Worm (Caenorhabditis elegans) whole organism, L2 larva: Measurements from ENCODE around the gene srd-36.

Source experiments
- C34F6.9 ChIP-seq: fragments of 150-350 bp; optimal IDR thresholded peaks from 2 replicates; lab custom pipeline; 2014; ENCODE audit warnings: missing biosample characterization, missing genetic modification characterization
- F13H6.1 ChIP-seq: sonication (generic microtip); optimal IDR thresholded peaks from 2 replicates; lab custom pipeline; 2016; ENCODE audit warnings: missing genetic modification characterization, missing compliant biosample characterization
- R02D3.7 ChIP-seq: fragments of 150-350 bp; optimal IDR thresholded peaks from 2 replicates; lab custom pipeline; 2014; ENCODE audit warnings: missing biosample characterization, missing genetic modification characterization
- ZK546.5 ChIP-seq: sonication (generic microtip); optimal IDR thresholded peaks from 2 replicates; lab custom pipeline; 2017; ENCODE audit warnings: missing biosample characterization, missing genetic modification characterization
- alr-1 ChIP-seq: fragments of 150-350 bp; optimal IDR thresholded peaks from 2 replicates; lab custom pipeline; 2014; ENCODE audit warnings: missing biosample characterization, missing genetic modification characterization
- aly-2 ChIP-seq: fragments of 150-350 bp; optimal IDR thresholded peaks from 2 replicates; lab custom pipeline; 2014; ENCODE audit warnings: missing biosample characterization, missing genetic modification characterization
- ama-1 ChIP-seq: fragments of 150-350 bp; optimal IDR thresholded peaks from 2 replicates; lab custom pipeline; 2018; ENCODE audit warnings: inconsistent platforms
- blmp-1 ChIP-seq: sonication (generic microtip); optimal IDR thresholded peaks from 2 replicates; lab custom pipeline; 2017; ENCODE audit warnings: missing genetic modification characterization, mild to moderate bottlenecking, missing compliant biosample characterization, antibody characterized with exemption, moderate library complexity; ENCODE audit not compliant: insufficient read depth
- ceh-16 ChIP-seq: fragments of 150-350 bp; optimal IDR thresholded peaks from 2 replicates; lab custom pipeline; 2014; ENCODE audit warnings: missing biosample characterization, missing genetic modification characterization
- ceh-82 ChIP-seq: fragments of 150-350 bp; optimal IDR thresholded peaks from 2 replicates; lab custom pipeline; 2014; ENCODE audit warnings: missing biosample characterization, missing genetic modification characterization
- crh-2 ChIP-seq: sonication (generic microtip); optimal IDR thresholded peaks from 2 replicates; lab custom pipeline; 2017; ENCODE audit warnings: missing biosample characterization, missing genetic modification characterization
- dmd-4 ChIP-seq: sonication (generic microtip); optimal IDR thresholded peaks from 2 replicates; lab custom pipeline; 2017; ENCODE audit warnings: missing biosample characterization, missing genetic modification characterization
- egl-27 ChIP-seq: sonication (generic microtip); optimal IDR thresholded peaks from 3 replicates; lab custom pipeline; 2017; ENCODE audit warnings: missing biosample characterization, missing genetic modification reagents, missing genetic modification characterization
- fos-1 ChIP-seq: fragments of 150-350 bp; optimal IDR thresholded peaks from 2 replicates; lab custom pipeline; 2014; ENCODE audit warnings: missing biosample characterization, missing genetic modification characterization
- gmeb-1 ChIP-seq: fragments of 150-350 bp; optimal IDR thresholded peaks from 2 replicates; lab custom pipeline; 2014; ENCODE audit warnings: missing biosample characterization, missing genetic modification characterization
- lin-11 ChIP-seq: fragments of 150-350 bp; sonication (generic microtip); optimal IDR thresholded peaks from 2 replicates; lab custom pipeline; 2014; ENCODE audit warnings: missing biosample characterization, missing genetic modification characterization, inconsistent platforms, mixed read lengths
- lsy-2 ChIP-seq, 2 experiments: fragments of 150-350 bp in 1 of 2; sonication (generic microtip) in 1 of 2; optimal IDR thresholded peaks; 2 replicates each; lab custom pipeline; 2014 to 2017; ENCODE audit warnings: missing biosample characterization in 2 of 2, missing genetic modification characterization in 2 of 2
- mab-5 ChIP-seq: fragments of 150-350 bp; optimal IDR thresholded peaks from 2 replicates; lab custom pipeline; 2014; ENCODE audit warnings: missing biosample characterization, missing genetic modification characterization
- mbf-1 ChIP-seq: sonication (generic microtip); optimal IDR thresholded peaks from 2 replicates; lab custom pipeline; 2017; ENCODE audit warnings: missing biosample characterization, missing genetic modification characterization
- mdl-1 ChIP-seq, 2 experiments: fragments of 150-350 bp in 1 of 2; sonication (generic microtip) in 1 of 2; optimal IDR thresholded peaks; 2 replicates each; lab custom pipeline; 2017; ENCODE audit warnings: missing biosample characterization in 2 of 2, missing genetic modification characterization in 2 of 2
- nhr-11 ChIP-seq: fragments of 150-350 bp; optimal IDR thresholded peaks from 2 replicates; lab custom pipeline; 2014; ENCODE audit warnings: missing biosample characterization, missing genetic modification characterization
- nhr-12 ChIP-seq: fragments of 150-350 bp; optimal IDR thresholded peaks from 2 replicates; lab custom pipeline; 2014; ENCODE audit warnings: missing biosample characterization, missing genetic modification characterization
- nhr-129 ChIP-seq: fragments of 150-350 bp; optimal IDR thresholded peaks from 2 replicates; lab custom pipeline; 2014; ENCODE audit warnings: missing biosample characterization, missing genetic modification characterization
- nhr-21 ChIP-seq: fragments of 150-350 bp; optimal IDR thresholded peaks from 2 replicates; lab custom pipeline; 2014; ENCODE audit warnings: missing biosample characterization, missing genetic modification characterization
- nhr-237 ChIP-seq: fragments of 150-350 bp; optimal IDR thresholded peaks from 2 replicates; lab custom pipeline; 2014; ENCODE audit warnings: missing biosample characterization, missing genetic modification characterization
- nhr-25 ChIP-seq: fragments of 150-350 bp; sonication (generic microtip); optimal IDR thresholded peaks from 3 replicates; lab custom pipeline; 2014; ENCODE audit warnings: missing biosample characterization, missing genetic modification characterization
- nhr-6 ChIP-seq: fragments of 150-350 bp; optimal IDR thresholded peaks from 2 replicates; lab custom pipeline; 2014; ENCODE audit warnings: missing biosample characterization, missing genetic modification characterization
- nhr-77 ChIP-seq: fragments of 150-350 bp; optimal IDR thresholded peaks from 2 replicates; lab custom pipeline; 2014; ENCODE audit warnings: missing biosample characterization, missing genetic modification characterization
- sem-4 ChIP-seq: fragments of 150-350 bp; optimal IDR thresholded peaks from 2 replicates; lab custom pipeline; 2014; ENCODE audit warnings: missing biosample characterization, missing genetic modification reagents, missing genetic modification characterization
- skn-1 ChIP-seq: sonication (generic microtip); optimal IDR thresholded peaks from 2 replicates; lab custom pipeline; 2017; ENCODE audit warnings: missing biosample characterization, missing genetic modification characterization
- sma-3 ChIP-seq: sonication (generic microtip); optimal IDR thresholded peaks from 2 replicates; lab custom pipeline; 2016; ENCODE audit warnings: missing genetic modification reagents, missing genetic modification characterization, missing compliant biosample characterization
- sma-9 ChIP-seq, 2 experiments: fragments of 150-350 bp in 1 of 2; sonication (generic microtip) in 1 of 2; optimal IDR thresholded peaks; 2 replicates each; lab custom pipeline; 2014 to 2016; ENCODE audit warnings: missing genetic modification characterization in 2 of 2, mild to moderate bottlenecking in 1 of 2, missing biosample characterization in 1 of 2, missing compliant biosample characterization in 1 of 2, missing genetic modification reagents in 1 of 2, moderate library complexity in 1 of 2
- unc-39 ChIP-seq: fragments of 150-350 bp; optimal IDR thresholded peaks from 2 replicates; lab custom pipeline; 2014; ENCODE audit warnings: missing biosample characterization, missing genetic modification characterization
- unc-55 ChIP-seq: fragments of 150-350 bp; sonication (generic microtip); optimal IDR thresholded peaks from 3 replicates; lab custom pipeline; 2014; ENCODE audit warnings: missing biosample characterization, missing genetic modification reagents, missing genetic modification characterization
- zag-1 ChIP-seq: fragments of 150-350 bp; optimal IDR thresholded peaks from 2 replicates; lab custom pipeline; 2014; ENCODE audit warnings: missing biosample characterization, missing genetic modification characterization
- ztf-1 ChIP-seq: fragments of 200-800 bp; sonication (Bioruptor generic); conservative IDR thresholded peaks from 2 replicates; pipeline ENCODE4 v1.3.6; 2022; ENCODE audit warnings: missing genetic modification characterization, missing compliant biosample characterization
- ztf-4 ChIP-seq: fragments of 150-350 bp; optimal IDR thresholded peaks from 2 replicates; lab custom pipeline; 2014; ENCODE audit warnings: missing biosample characterization, missing genetic modification characterization

srd-36 gene

DNA sequence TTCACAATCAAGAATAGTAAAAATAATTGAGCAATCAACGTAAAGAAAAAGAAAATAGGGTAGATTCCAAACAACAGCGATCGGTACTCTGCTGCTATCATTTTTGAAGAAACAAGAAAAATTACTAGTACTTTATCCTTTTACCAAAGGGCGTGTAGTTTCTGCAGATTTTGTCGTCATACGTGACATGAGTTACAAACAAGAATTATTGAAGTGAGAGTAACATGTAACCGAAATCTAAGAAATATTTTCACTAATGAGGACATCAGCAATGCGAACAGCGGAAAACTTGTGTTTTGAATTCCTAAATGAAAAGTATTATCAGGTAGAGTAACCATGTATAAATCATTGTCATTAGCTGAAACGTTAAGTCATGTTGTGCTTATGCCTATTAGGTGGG is at the start of gene srd-36:
Gene srd-36 (minus strand): TSS at position 101 of the 400 bp plus-strand sequence.
- no peak for TF ChIP-seq gmeb-1
- no peak for TF ChIP-seq mab-5 (tag; lab: Kevin White, UChicago)

DNA sequence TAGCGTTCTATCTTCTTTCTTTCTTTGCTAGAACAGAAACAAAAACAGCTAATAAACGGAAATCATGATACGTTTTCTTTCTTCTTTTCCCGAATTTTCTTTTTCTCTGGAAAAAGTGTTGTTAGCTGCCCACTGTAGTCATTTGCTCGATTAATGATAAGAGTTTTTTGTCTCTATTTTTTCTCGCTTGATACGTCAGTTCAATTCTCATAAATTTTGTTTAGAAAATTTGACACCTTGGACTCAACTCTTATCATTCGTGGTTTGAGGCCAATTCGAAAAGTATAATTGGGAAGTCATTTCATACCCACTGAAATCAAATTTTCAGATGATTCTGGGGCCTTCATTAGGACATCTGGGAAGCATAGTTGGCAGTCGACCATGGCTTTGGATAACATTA is 47.3 kb upstream of the srd-36 start:
- peak; percentile 27 for TF ChIP-seq fos-1 (tag; lab: Kevin White, UChicago)
- no peak for TF ChIP-seq sem-4

DNA sequence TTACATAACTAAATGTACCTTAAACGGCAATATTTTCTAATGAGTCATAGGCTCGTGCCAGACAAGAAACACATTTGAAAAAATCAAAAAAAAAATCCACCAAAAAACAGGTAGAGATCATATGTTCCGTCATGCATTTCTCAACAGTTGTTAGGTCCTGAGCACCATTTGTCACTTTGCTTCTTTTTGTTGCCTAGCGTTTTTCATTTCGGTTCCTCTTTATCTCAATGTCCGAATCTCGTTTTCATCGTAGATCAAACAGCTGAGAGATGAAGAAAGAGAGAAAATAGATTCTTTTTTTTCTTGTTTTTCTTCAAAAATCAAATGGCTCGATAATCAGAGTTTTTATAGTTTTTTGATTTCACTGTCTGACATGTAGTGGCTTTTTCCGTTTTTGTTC is 46.4 kb upstream of the srd-36 start:
- TF ChIP-seq C34F6.9 (tag; lab: Kevin White, UChicago) (peak; percentile 35), nhr-129 (peak; percentile 69), lsy-2 (tag; optimal IDR thresholded peaks at IDR 0.05; lab: Kevin White, UChicago) (peak in 1 of 2 experiments; percentile 45), ceh-82 (tag; lab: Kevin White, UChicago) (no peak), sem-4 (peak; percentile 29), F13H6.1 (tag; lab: Kevin White, UChicago) (peak; percentile 73), unc-39 (no peak), sma-9 (GFP tag; optimal IDR thresholded peaks at IDR 0.05; lab: Kevin White, UChicago) (peak; percentile 77), sma-9 (tag; optimal IDR thresholded peaks at IDR 0.05; lab: Kevin White, UChicago) (no peak), blmp-1 (tag; lab: Kevin White, UChicago) (no peak), nhr-77 (no peak)

DNA sequence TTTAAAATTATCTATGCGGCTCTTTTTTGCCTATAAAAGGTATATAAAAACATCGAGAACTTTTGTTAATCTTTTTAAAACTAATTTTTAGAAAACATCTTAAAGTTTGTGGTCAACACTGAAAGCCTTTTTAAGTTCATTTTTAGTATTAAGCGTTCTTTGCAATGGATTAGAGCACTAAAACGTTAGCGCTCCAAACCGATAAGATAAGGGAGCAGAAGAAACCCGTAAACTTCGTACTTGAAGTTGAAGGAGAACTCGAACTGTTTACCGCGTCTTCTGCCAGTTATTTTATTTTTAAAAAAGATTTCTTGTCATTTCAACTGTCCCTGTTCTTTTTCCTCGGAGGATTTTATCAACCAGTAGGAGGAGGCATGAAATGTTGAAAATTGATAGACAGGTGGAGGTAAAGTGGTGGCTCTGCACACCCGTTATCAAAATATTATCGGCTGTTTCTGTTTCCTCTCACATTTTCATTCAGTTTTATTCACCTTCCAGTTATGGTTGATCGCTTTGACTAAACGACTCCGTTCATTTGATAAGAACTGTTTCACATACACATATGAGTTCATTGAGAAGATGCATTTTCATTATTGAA is 44.6 kb upstream of the srd-36 start:
- TF ChIP-seq nhr-6 (tag; lab: Kevin White, UChicago) (no peak), fos-1 (tag; lab: Kevin White, UChicago) (peak; percentile 28)

DNA sequence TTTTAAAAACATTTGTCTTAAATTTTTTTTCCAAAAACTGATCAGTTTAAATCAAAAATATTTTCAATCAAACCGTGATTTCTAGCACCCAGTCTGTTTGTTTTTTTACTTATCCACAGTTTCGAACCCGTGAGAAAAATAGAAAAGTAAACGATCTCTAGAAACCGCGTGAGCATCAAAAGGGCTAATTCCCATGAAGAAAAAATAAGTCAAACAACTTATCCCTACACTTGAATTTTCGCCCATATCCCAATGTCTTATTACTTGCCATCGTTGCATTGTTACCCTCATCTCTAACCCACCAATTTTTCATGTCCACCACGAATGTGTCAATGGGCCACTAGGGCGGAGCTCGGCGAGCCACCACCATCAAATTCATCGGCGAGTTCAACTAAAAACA is 43.2 kb upstream of the srd-36 start, which contains the start of gene ptr-24:
Gene ptr-24 (plus strand): TSS at position 301 of the 400 bp plus-strand sequence.
- TF ChIP-seq unc-39 (no peak), ztf-1 (GFP tag; lab: Robert Waterston, UW) (no peak), ztf-4 (tag; lab: Kevin White, UChicago) (no peak), F13H6.1 (tag; lab: Kevin White, UChicago) (no peak), zag-1 (tag; lab: Kevin White, UChicago) (no peak), ZK546.5 (tag; lab: Kevin White, UChicago) (no peak), dmd-4 (tag; lab: Kevin White, UChicago) (no peak), nhr-129 (no peak), nhr-12 (tag; lab: Kevin White, UChicago) (no peak), nhr-11 (tag; lab: Kevin White, UChicago) (no peak), skn-1 (tag; lab: Kevin White, UChicago) (no peak), sma-3 (GFP tag; lab: Kevin White, UChicago) (no peak), ama-1 (lab: Kevin White, UChicago) (no peak), aly-2 (tag; lab: Kevin White, UChicago) (no peak), unc-55 (GFP tag; lab: Kevin White, UChicago) (no peak)
- TF ChIP-seq, all 48 proteins: peak for 0

DNA sequence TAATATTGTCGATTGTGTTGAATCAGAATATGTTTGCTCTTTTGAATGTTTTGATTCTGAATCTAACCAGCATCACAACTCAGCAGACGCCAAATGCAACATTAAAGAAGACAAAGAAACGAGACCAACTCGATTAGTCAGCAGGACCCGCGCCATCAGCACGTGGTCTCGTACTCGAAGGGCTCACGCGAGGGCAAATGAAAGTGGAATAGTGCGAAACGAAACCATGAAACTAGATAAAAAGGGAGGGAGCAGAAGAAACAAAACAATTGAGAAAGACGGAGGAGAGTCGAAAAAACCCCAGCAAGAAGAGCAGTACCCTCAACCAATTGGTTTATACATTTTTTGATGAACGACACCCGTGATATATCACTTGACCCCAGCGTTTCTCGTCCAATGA is 42.4 kb upstream of the srd-36 start:
- TF ChIP-seq nhr-129 (peak; percentile 66), mab-5 (tag; lab: Kevin White, UChicago) (peak; percentile 32), R02D3.7 (tag; lab: Kevin White, UChicago) (no peak), mdl-1 (tag; optimal IDR thresholded peaks at IDR 0.05; lab: Kevin White, UChicago) (peak in 1 of 2 experiments; percentile 15), ztf-1 (GFP tag; lab: Robert Waterston, UW) (no peak), C34F6.9 (tag; lab: Kevin White, UChicago) (peak; percentile 15), sem-4 (peak; percentile 18), nhr-21 (tag; lab: Kevin White, UChicago) (no peak), alr-1 (no peak)

DNA sequence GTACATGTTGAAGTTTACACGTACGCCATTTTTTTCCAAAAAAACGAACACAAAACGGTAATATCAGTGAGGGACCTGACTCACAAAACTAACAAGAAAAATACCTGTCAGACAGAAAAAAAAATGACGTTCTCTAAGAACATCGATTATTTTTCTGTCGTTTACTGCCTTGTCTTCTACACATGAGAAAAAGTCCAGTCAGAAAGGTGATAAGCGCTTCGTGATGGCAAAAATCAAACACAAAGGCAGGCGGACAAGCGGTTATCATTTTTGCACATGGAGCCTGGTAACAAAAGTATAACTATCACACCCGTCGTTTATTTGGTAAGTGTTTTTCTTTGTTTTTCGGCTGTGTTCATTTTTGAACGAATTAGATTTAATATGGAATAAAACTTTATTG is 39.3 kb upstream of the srd-36 start, which contains the start of gene F46G10.4:
Gene F46G10.4 (plus strand): TSS at position 212 of the 400 bp plus-strand sequence.
- TF ChIP-seq nhr-77 (no peak), aly-2 (tag; lab: Kevin White, UChicago) (no peak), gmeb-1 (no peak), alr-1 (no peak), egl-27 (tag; lab: Kevin White, UChicago) (no peak), nhr-237 (tag; lab: Kevin White, UChicago) (no peak), nhr-25 (no peak), unc-55 (GFP tag; lab: Kevin White, UChicago) (no peak), blmp-1 (tag; lab: Kevin White, UChicago) (no peak), nhr-12 (tag; lab: Kevin White, UChicago) (no peak), crh-2 (tag; lab: Kevin White, UChicago) (peak; percentile 15), ceh-16 (no peak), ztf-1 (GFP tag; lab: Robert Waterston, UW) (no peak), ZK546.5 (tag; lab: Kevin White, UChicago) (no peak), mbf-1 (tag; lab: Kevin White, UChicago) (no peak), nhr-129 (no peak), fos-1 (tag; lab: Kevin White, UChicago) (peak; percentile 92), lin-11 (tag; lab: Kevin White, UChicago) (no peak)
